Worm (Caenorhabditis elegans): ENCODE measurements around the gene ins-32.

ce11 chrII:3821248-3821647 lies 18.1 kb upstream of the ins-32 start, which contains the start of gene F54D10.7:
- TF ChIP-seq sox-2 (GFP tag; IDR thresholded peaks at IDR 0.05), result no peak
- no peak for TF ChIP-seq nhr-11 (tag; optimal IDR thresholded peaks at IDR 0.05)
- TF ChIP-seq ceh-6 (GFP tag; optimal IDR thresholded peaks at IDR 0.05), result no peak
- no peak for TF ChIP-seq K09A11.1 (tag; optimal IDR thresholded peaks at IDR 0.05; ENCODE audit: insufficient read depth)
- TF ChIP-seq ceh-48 (tag; optimal IDR thresholded peaks at IDR 0.05), result no peak
- TF ChIP-seq pha-2 (tag; optimal IDR thresholded peaks at IDR 0.05), result no peak
- TF ChIP-seq T23F11.4 (GFP tag; optimal IDR thresholded peaks at IDR 0.05), result no peak
- TF ChIP-seq pag-3 (tag; optimal IDR thresholded peaks at IDR 0.05; ENCODE audit: borderline replicate concordance), result no peak
- TF ChIP-seq ama-1 (optimal IDR thresholded peaks at IDR 0.05), result no peak
- no peak for TF ChIP-seq pqm-1 (tag; optimal IDR thresholded peaks at IDR 0.05)
- TF ChIP-seq Y22D7AL.16 (tag; optimal IDR thresholded peaks at IDR 0.05), result no peak
- TF ChIP-seq fkh-10 (GFP tag; optimal IDR thresholded peaks at IDR 0.05), result no peak
- TF ChIP-seq odd-2 (tag; optimal IDR thresholded peaks at IDR 0.05), result no peak
